Fruit fly (Drosophila melanogaster) whole organism, prepupa: Measurements from ENCODE around the gene NO66.
A peak's percentile ranks its signal among the peaks of the same experiment; 100 is the strongest.

Experiments
- CG11762 ChIP-seq: fragments of 200-800 bp; sonication (Bioruptor generic); optimal IDR thresholded peaks from 3 replicates; lab custom pipeline; 2016; ENCODE audit warnings: missing biosample characterization, missing genetic modification characterization; ENCODE audit not compliant: insufficient read depth
- CG11902 ChIP-seq: fragments of 200-800 bp; sonication (Bioruptor generic); optimal IDR thresholded peaks from 3 replicates; lab custom pipeline; 2016; ENCODE audit warnings: missing biosample characterization, missing genetic modification characterization
- CG15336 ChIP-seq: fragments of 200-800 bp; sonication (Bioruptor generic); IDR thresholded peaks from 2 replicates; pipeline ENCODE4 v1.3.6; 2022; ENCODE audit warnings: missing biosample characterization, missing genetic modification characterization
- CG1621 ChIP-seq: fragments of 200-800 bp; sonication (Bioruptor generic); optimal IDR thresholded peaks from 3 replicates; lab custom pipeline; 2018; ENCODE audit warnings: missing biosample characterization, mild to moderate bottlenecking, missing genetic modification characterization
- CG16779 ChIP-seq: fragments of 200-800 bp; sonication (Bioruptor generic); optimal IDR thresholded peaks from 3 replicates; lab custom pipeline; 2017; ENCODE audit warnings: missing biosample characterization, mild to moderate bottlenecking, missing genetic modification characterization
- CG31627 ChIP-seq: fragments of 200-800 bp; sonication (Bioruptor generic); optimal IDR thresholded peaks from 3 replicates; lab custom pipeline; 2016; ENCODE audit warnings: missing biosample characterization, missing genetic modification characterization
- CG32006 ChIP-seq: fragments of 200-800 bp; sonication (Bioruptor generic); optimal IDR thresholded peaks from 3 replicates; lab custom pipeline; 2017; ENCODE audit warnings: missing biosample characterization, mild to moderate bottlenecking, missing genetic modification characterization
- CG3919 ChIP-seq: fragments of 200-800 bp; sonication (Bioruptor generic); optimal IDR thresholded peaks from 3 replicates; lab custom pipeline; 2016; ENCODE audit warnings: missing biosample characterization, missing genetic modification characterization
- CG6163 ChIP-seq: fragments of 200-800 bp; sonication (Bioruptor generic); IDR thresholded peaks from 3 replicates; pipeline ENCODE4 v1.3.6; 2022; ENCODE audit warnings: missing biosample characterization, missing genetic modification characterization
- CG6792 ChIP-seq: fragments of 200-800 bp; sonication (Bioruptor generic); optimal IDR thresholded peaks from 3 replicates; lab custom pipeline; 2016; ENCODE audit warnings: missing biosample characterization, missing genetic modification characterization
- CG6808 ChIP-seq: fragments of 200-800 bp; sonication (Bioruptor generic); optimal IDR thresholded peaks from 3 replicates; lab custom pipeline; 2017; ENCODE audit warnings: missing biosample characterization, missing genetic modification characterization, mild to moderate bottlenecking, moderate library complexity, missing genetic modification reagents
- CG8319 ChIP-seq: fragments of 200-800 bp; sonication (Bioruptor generic); optimal IDR thresholded peaks from 3 replicates; lab custom pipeline; 2016; ENCODE audit warnings: missing biosample characterization, missing genetic modification characterization
- CG9139 ChIP-seq: fragments of 200-800 bp; sonication (Bioruptor generic); optimal IDR thresholded peaks from 3 replicates; lab custom pipeline; 2017; ENCODE audit warnings: missing biosample characterization, mild to moderate bottlenecking, missing genetic modification characterization
- Eip75B ChIP-seq: fragments of 200-800 bp; sonication (Bioruptor generic); optimal IDR thresholded peaks from 3 replicates; lab custom pipeline; 2016; ENCODE audit warnings: missing biosample characterization, missing genetic modification characterization
- Eip78C ChIP-seq: fragments of 200-800 bp; sonication (Bioruptor generic); peaks from one replicate; lab custom pipeline; 2016; ENCODE audit warnings: missing biosample characterization, missing genetic modification characterization
- Eip93F ChIP-seq: fragments of 200-800 bp; sonication (Bioruptor generic); optimal IDR thresholded peaks from 2 replicates; lab custom pipeline; 2016; ENCODE audit warnings: missing biosample characterization, mild to moderate bottlenecking, missing genetic modification characterization
- Ets21C ChIP-seq: fragments of 200-800 bp; sonication (Bioruptor generic); optimal IDR thresholded peaks from 3 replicates; lab custom pipeline; 2016; ENCODE audit warnings: missing biosample characterization, missing genetic modification characterization
- Ets96B ChIP-seq: fragments of 200-800 bp; optimal IDR thresholded peaks from 2 replicates; lab custom pipeline; 2019; ENCODE audit warnings: missing biosample characterization, mild to moderate bottlenecking, missing genetic modification characterization, moderate library complexity
- Gug ChIP-seq: fragments of 200-800 bp; sonication (Bioruptor generic); IDR thresholded peaks from 2 replicates; pipeline ENCODE4 v1.3.6; 2022; ENCODE audit warnings: missing biosample characterization, missing genetic modification characterization
- Hr38 ChIP-seq: sonication (Bioruptor generic); optimal IDR thresholded peaks from 2 replicates; lab custom pipeline; 2016; ENCODE audit warnings: missing biosample characterization, missing genetic modification characterization
- Lpt ChIP-seq: fragments of 200-800 bp; sonication (Bioruptor generic); optimal IDR thresholded peaks from 3 replicates; lab custom pipeline; 2016; ENCODE audit warnings: missing biosample characterization, missing genetic modification characterization
- Met ChIP-seq: fragments of 200-800 bp; sonication (Bioruptor generic); optimal IDR thresholded peaks from 3 replicates; lab custom pipeline; 2016; ENCODE audit warnings: missing biosample characterization, missing genetic modification characterization
- OdsH ChIP-seq: fragments of 200-800 bp; sonication (Bioruptor generic); optimal IDR thresholded peaks from 3 replicates; lab custom pipeline; 2016; ENCODE audit warnings: missing biosample characterization, missing genetic modification characterization
- Sox15 ChIP-seq: fragments of 200-800 bp; sonication (Bioruptor generic); optimal IDR thresholded peaks from 3 replicates; lab custom pipeline; 2016; ENCODE audit warnings: missing biosample characterization, missing genetic modification characterization
- cyc ChIP-seq: fragments of 200-800 bp; sonication (Bioruptor generic); optimal IDR thresholded peaks from 3 replicates; lab custom pipeline; 2016; ENCODE audit warnings: missing biosample characterization, missing genetic modification characterization
- dac ChIP-seq: fragments of 200-800 bp; sonication (Bioruptor generic); optimal IDR thresholded peaks from 2 replicates; lab custom pipeline; 2017; ENCODE audit warnings: missing biosample characterization, mild to moderate bottlenecking, missing genetic modification characterization
- fd59A ChIP-seq: fragments of 200-800 bp; sonication (Bioruptor generic); optimal IDR thresholded peaks from 2 replicates; lab custom pipeline; 2017; ENCODE audit warnings: missing biosample characterization, mild to moderate bottlenecking, missing genetic modification characterization, missing genetic modification reagents
- fkh ChIP-seq: fragments of 200-800 bp; sonication (Bioruptor generic); optimal IDR thresholded peaks from 3 replicates; lab custom pipeline; 2017; ENCODE audit warnings: missing biosample characterization, mild to moderate bottlenecking, missing genetic modification characterization, moderate library complexity
- lz ChIP-seq: fragments of 200-800 bp; sonication (Bioruptor generic); optimal IDR thresholded peaks from 3 replicates; lab custom pipeline; 2016; ENCODE audit warnings: missing biosample characterization, missing genetic modification characterization
- pdm3 ChIP-seq: fragments of 200-800 bp; sonication (Bioruptor generic); optimal IDR thresholded peaks from 3 replicates; lab custom pipeline; 2016; ENCODE audit warnings: missing biosample characterization, missing genetic modification characterization
- salr ChIP-seq, 2 experiments: fragments of 200-800 bp; sonication (Bioruptor generic); optimal IDR thresholded peaks; 3 replicates each; lab custom pipeline; 2016 to 2018; ENCODE audit warnings: missing biosample characterization in 2 of 2, missing genetic modification characterization in 2 of 2, mild to moderate bottlenecking in 1 of 2
- svp ChIP-seq: fragments of 200-800 bp; sonication (Bioruptor generic); peaks from one replicate; lab custom pipeline; 2016; ENCODE audit warnings: missing biosample characterization, missing genetic modification characterization
- topi ChIP-seq: fragments of 200-800 bp; sonication (Bioruptor generic); optimal IDR thresholded peaks from 3 replicates; lab custom pipeline; 2016; ENCODE audit warnings: missing biosample characterization, missing genetic modification characterization

NO66 gene

DNA sequence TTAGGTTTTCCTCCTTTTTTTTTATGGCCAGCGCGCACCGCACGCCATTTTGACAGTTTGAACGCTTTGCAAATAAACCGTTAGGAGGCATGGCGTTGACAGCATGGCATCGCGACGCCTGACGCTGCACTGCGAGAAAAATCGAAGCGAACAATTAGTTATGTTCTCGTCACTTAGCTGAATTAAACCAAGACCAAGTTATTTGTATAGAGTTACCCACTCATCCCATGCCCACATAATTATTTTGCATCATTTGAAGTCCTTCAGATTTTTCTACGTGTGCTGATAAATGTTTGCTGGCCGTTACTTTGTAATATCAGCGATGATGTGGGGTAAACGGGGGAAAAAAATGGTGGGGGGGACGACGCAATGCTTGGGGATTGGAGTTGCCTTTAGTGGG lies 10.6 kb downstream of the NO66 start (continued):
- TF ChIP-seq CG9139 (GFP tag; lab: Kevin White, UChicago) (no peak), salr (GFP tag; optimal IDR thresholded peaks at IDR 0.05; lab: Kevin White, UChicago) (no peak), Gug (GFP tag; lab: Robert Waterston, UW) (peak; percentile 40; the same call in 1 of the 2 replicates), Sox15 (no peak), dac (no peak), CG8319 (no peak), CG11762 (GFP tag; lab: Kevin White, UChicago) (no peak)

DNA sequence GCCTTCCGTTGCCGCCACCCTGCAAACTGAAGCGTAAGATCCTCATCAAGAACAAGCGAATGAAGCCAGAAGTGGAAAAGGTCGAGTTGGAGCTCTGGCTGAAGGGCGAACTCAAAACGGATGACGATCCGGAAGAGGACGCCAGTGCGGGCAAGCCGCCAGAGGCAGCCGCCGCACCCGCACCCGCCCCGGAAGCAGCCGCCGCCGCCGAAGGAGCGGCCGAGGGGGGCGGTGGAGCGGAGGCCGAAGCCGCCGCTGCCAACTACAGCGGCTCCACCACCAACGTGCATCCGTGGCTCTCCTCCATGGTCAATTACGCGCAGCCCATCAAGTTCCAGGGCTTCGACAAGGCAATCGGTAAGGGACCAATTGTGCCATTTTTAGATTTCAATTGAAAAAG lies 39.3 kb downstream of the NO66 start:
- TF ChIP-seq Ets21C (GFP tag; lab: Kevin White, UChicago): no peak
- no peak for TF ChIP-seq CG11902 (GFP tag; lab: Kevin White, UChicago)
- no peak for TF ChIP-seq OdsH
- no peak for TF ChIP-seq CG6163 (GFP tag; lab: Robert Waterston, UW)
- TF ChIP-seq CG8319: no peak
- no peak for TF ChIP-seq fkh (GFP tag; lab: Kevin White, UChicago)
- TF ChIP-seq cyc: no peak
- no peak for TF ChIP-seq Eip75B (GFP tag; lab: Kevin White, UChicago)
- no peak for TF ChIP-seq CG15336
- no peak for TF ChIP-seq Met (GFP tag; lab: Kevin White, UChicago)
- no peak for TF ChIP-seq fd59A

DNA sequence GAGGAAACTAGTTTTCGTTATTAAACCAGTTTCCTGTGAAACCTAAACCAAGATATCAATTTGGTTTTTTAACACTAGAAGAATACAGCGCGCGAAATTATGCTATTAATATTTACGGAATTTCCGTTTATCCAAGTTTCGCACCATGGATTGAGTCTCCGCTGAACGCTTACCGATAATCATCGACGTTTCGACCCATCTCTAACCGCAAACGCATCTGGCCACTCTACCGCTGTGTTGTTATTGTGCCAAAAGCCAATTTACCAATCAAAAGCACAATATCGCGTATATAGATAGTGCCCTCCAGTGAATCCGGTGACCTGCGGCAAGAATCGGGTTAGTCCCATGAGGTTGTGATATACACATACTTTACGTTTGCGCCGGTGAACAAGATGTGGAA lies 47.0 kb downstream of the NO66 start, which contains the start of gene CG3626:
CG3626 (plus strand) TSS at position 222 of the 400 bp plus-strand sequence.
- TF ChIP-seq Eip78C (GFP tag; lab: Kevin White, UChicago) (peak; percentile 47), lz (no peak), salr (GFP tag; optimal IDR thresholded peaks at IDR 0.05; lab: Kevin White, UChicago) (no peak), CG6163 (GFP tag; lab: Robert Waterston, UW) (no peak), CG1621 (tag; lab: Kevin White, UChicago) (no peak), CG6792 (no peak), Sox15 (no peak), CG3919 (GFP tag; lab: Kevin White, UChicago) (no peak), topi (GFP tag; lab: Kevin White, UChicago) (peak; percentile 11), CG16779 (tag; lab: Kevin White, UChicago) (no peak), Hr38 (GFP tag; lab: Kevin White, UChicago) (no peak), CG32006 (GFP tag; lab: Kevin White, UChicago) (no peak), cyc (peak; percentile 6), svp (peak; percentile 88), CG8319 (no peak), Eip75B (GFP tag; lab: Kevin White, UChicago) (no peak), pdm3 (GFP tag; lab: Kevin White, UChicago) (no peak), CG31627 (peak; percentile 5), CG11762 (GFP tag; lab: Kevin White, UChicago) (no peak), dac (no peak), Eip93F (GFP tag; lab: Kevin White, UChicago) (no peak), CG6808 (GFP tag; lab: Kevin White, UChicago) (no peak), Ets21C (GFP tag; lab: Kevin White, UChicago) (no peak), fd59A (no peak), Ets96B (tag; lab: Kevin White, UChicago) (no peak), Lpt (GFP tag; lab: Kevin White, UChicago) (no peak)
